Fruit fly (Drosophila melanogaster): ENCODE measurements around the gene CG6040.

CG6040 gene

dm6 chr3R:19079140-19079539 lies 17.6 kb upstream of the CG6040 start:
- TF ChIP-seq sage (GFP tag; optimal IDR thresholded peaks at IDR 0.05) (no peak), Hr83 (GFP tag; optimal IDR thresholded peaks at IDR 0.05; ENCODE audit: poor library complexity, severe bottlenecking) (no peak), Mio (GFP tag; optimal IDR thresholded peaks at IDR 0.05) (no peak), Abd-B (GFP tag; optimal IDR thresholded peaks at IDR 0.05) (no peak), HLH106 (tag; optimal IDR thresholded peaks at IDR 0.05) (no peak), Sp1 (GFP tag; optimal IDR thresholded peaks at IDR 0.05) (no peak), lola (GFP tag; optimal IDR thresholded peaks at IDR 0.05) (no peak), dsf (GFP tag; optimal IDR thresholded peaks at IDR 0.05; ENCODE audit: borderline replicate concordance) (no peak), fru (GFP tag; optimal IDR thresholded peaks at IDR 0.05) (no peak), Dfd (GFP tag; optimal IDR thresholded peaks at IDR 0.05) (no peak), woc (GFP tag; optimal IDR thresholded peaks at IDR 0.05) (no peak), Hnf4 (GFP tag; optimal IDR thresholded peaks at IDR 0.05) (no peak), Hr78 (GFP tag; optimal IDR thresholded peaks at IDR 0.05) (no peak), OdsH (GFP tag; optimal IDR thresholded peaks at IDR 0.05) (no peak), Vsx2 (GFP tag; optimal IDR thresholded peaks at IDR 0.05; ENCODE audit: partially characterized antibody) (no peak)

dm6 chr3R:19080656-19081364 lies 16.0 kb upstream of the CG6040 start:
- TF ChIP-seq brk (GFP tag; optimal IDR thresholded peaks at IDR 0.05) (no peak), tai (GFP tag; optimal IDR thresholded peaks at IDR 0.05) (no peak), CG32264 (GFP tag; optimal IDR thresholded peaks at IDR 0.05) (no peak), h (GFP tag; optimal IDR thresholded peaks at IDR 0.05) (peak; percentile 31), woc (GFP tag; optimal IDR thresholded peaks at IDR 0.05) (no peak), rgr (GFP tag; optimal IDR thresholded peaks at IDR 0.05) (no peak), dmrt93B (GFP tag; optimal IDR thresholded peaks at IDR 0.05) (no peak), Dif (GFP tag; optimal IDR thresholded peaks at IDR 0.05; ENCODE audit: partially characterized antibody) (no peak)

- TF ChIP-seq N (GFP tag; optimal IDR thresholded peaks at IDR 0.05): no peak
- no peak for TF ChIP-seq jim (GFP tag; optimal IDR thresholded peaks at IDR 0.05)
- no peak for TF ChIP-seq ey (GFP tag; optimal IDR thresholded peaks at IDR 0.05)
- no peak for TF ChIP-seq foxo (GFP tag; optimal IDR thresholded peaks at IDR 0.05)
- no peak for TF ChIP-seq CG32264 (GFP tag; optimal IDR thresholded peaks at IDR 0.05)
- TF ChIP-seq woc (GFP tag; optimal IDR thresholded peaks at IDR 0.05): no peak
- no peak for TF ChIP-seq Mio (GFP tag; optimal IDR thresholded peaks at IDR 0.05)
Measured at dm6 chr3R:19088962-19089597, 7.7 kb upstream of the CG6040 start.

- TF ChIP-seq Hr78 (GFP tag; optimal IDR thresholded peaks at IDR 0.05): no peak
Measured at dm6 chr3R:19090983-19091748, 5.6 kb upstream of the CG6040 start.

dm6 chr3R:19091749-19092264 lies 5.0 kb upstream of the CG6040 start:
- no peak for TF ChIP-seq Hr78 (GFP tag; optimal IDR thresholded peaks at IDR 0.05)
- no peak for TF ChIP-seq jim (GFP tag; optimal IDR thresholded peaks at IDR 0.05)
- TF ChIP-seq GATAd (GFP tag; optimal IDR thresholded peaks at IDR 0.05): no peak
- no peak for TF ChIP-seq sv (GFP tag; optimal IDR thresholded peaks at IDR 0.05)
- TF ChIP-seq woc (GFP tag; optimal IDR thresholded peaks at IDR 0.05): no peak
- no peak for TF ChIP-seq Rel (GFP tag; optimal IDR thresholded peaks at IDR 0.05)
- TF ChIP-seq Rel (tag; optimal IDR thresholded peaks at IDR 0.05): no peak
- TF ChIP-seq Hr83 (GFP tag; optimal IDR thresholded peaks at IDR 0.05; ENCODE audit: poor library complexity, severe bottlenecking): no peak
- no peak for TF ChIP-seq foxo (GFP tag; optimal IDR thresholded peaks at IDR 0.05)
- TF ChIP-seq tai (GFP tag; optimal IDR thresholded peaks at IDR 0.05): no peak
- no peak for TF ChIP-seq brk (GFP tag; optimal IDR thresholded peaks at IDR 0.05)
- no peak for TF ChIP-seq CG9705 (GFP tag; optimal IDR thresholded peaks at IDR 0.05)
- TF ChIP-seq usp (GFP tag; optimal IDR thresholded peaks at IDR 0.05): no peak
- TF ChIP-seq Myc (optimal IDR thresholded peaks at IDR 0.05): no peak
- TF ChIP-seq sage (GFP tag; optimal IDR thresholded peaks at IDR 0.05): no peak
- no peak for TF ChIP-seq br (GFP tag; optimal IDR thresholded peaks at IDR 0.05)
- TF ChIP-seq dmrt93B (GFP tag; optimal IDR thresholded peaks at IDR 0.05): no peak
- TF ChIP-seq Abd-B (GFP tag; optimal IDR thresholded peaks at IDR 0.05): no peak
